Fruit fly (Drosophila melanogaster): ENCODE data around the gene Arl8.

dm6 chr3R:8111789-8112382, 14.5 kb upstream of the Arl8 start:
- no peak for TF ChIP-seq CG6792 (GFP tag; optimal IDR thresholded peaks at IDR 0.05)
- no peak for TF ChIP-seq Eip75B (GFP tag; optimal IDR thresholded peaks at IDR 0.05)
- no peak for TF ChIP-seq CG4318 (GFP tag; optimal IDR thresholded peaks at IDR 0.05)
- TF ChIP-seq Met (GFP tag; optimal IDR thresholded peaks at IDR 0.05), result no peak
- TF ChIP-seq Gug (GFP tag; IDR thresholded peaks at IDR 0.05), result no peak
- no peak for TF ChIP-seq CG9139 (GFP tag; optimal IDR thresholded peaks at IDR 0.05)
- TF ChIP-seq Sox15 (GFP tag; optimal IDR thresholded peaks at IDR 0.05), result no peak
- no peak for TF ChIP-seq CG8319 (GFP tag; optimal IDR thresholded peaks at IDR 0.05)
- TF ChIP-seq Hr39 (GFP tag; optimal IDR thresholded peaks at IDR 0.05), result no peak
- no peak for TF ChIP-seq CG6163 (GFP tag; IDR thresholded peaks at IDR 0.05)
